Worm (Caenorhabditis elegans) whole organism, midembryonic: ENCODE data around the gene T13C2.3.

Source experiments
- T22C8.4 ChIP-seq: fragments of 200-800 bp; sonication (Bioruptor generic); IDR thresholded peaks from 2 replicates; pipeline ENCODE4 v1.3.6; 2022; ENCODE audit warnings: missing genetic modification characterization, missing compliant biosample characterization
- cog-1 ChIP-seq: sonication (generic microtip); optimal IDR thresholded peaks from 2 replicates; lab custom pipeline; 2016; ENCODE audit warnings: missing genetic modification characterization, missing compliant biosample characterization
- flt-1 ChIP-seq: fragments of 200-800 bp; sonication (Bioruptor generic); IDR thresholded peaks from 2 replicates; pipeline ENCODE4 v1.3.6; 2022; ENCODE audit warnings: missing genetic modification characterization, missing compliant biosample characterization
- klf-2 ChIP-seq: fragments of 200-800 bp; sonication (Bioruptor generic); conservative IDR thresholded peaks from 2 replicates; pipeline ENCODE4 v1.3.6; 2022; ENCODE audit warnings: missing genetic modification reagents, missing genetic modification characterization, missing compliant biosample characterization
- med-1 ChIP-seq: sonication (generic microtip); optimal IDR thresholded peaks from 2 replicates; lab custom pipeline; 2017; ENCODE audit warnings: missing genetic modification characterization, mild to moderate bottlenecking, missing compliant biosample characterization, antibody characterized with exemption, missing genetic modification reagents; ENCODE audit not compliant: insufficient read depth
- ref-1 ChIP-seq: fragments of 200-800 bp; sonication (Bioruptor generic); conservative IDR thresholded peaks from 2 replicates; pipeline ENCODE4 v1.3.6; 2022; ENCODE audit warnings: missing genetic modification reagents, missing genetic modification characterization, missing compliant biosample characterization
- tab-1 ChIP-seq: fragments of 200-800 bp; sonication (Bioruptor generic); IDR thresholded peaks from 2 replicates; pipeline ENCODE4 v1.3.6; 2022; ENCODE audit warnings: missing genetic modification characterization, missing compliant biosample characterization
- ztf-29 ChIP-seq: fragments of 200-800 bp; sonication (Bioruptor generic); IDR thresholded peaks from 2 replicates; pipeline ENCODE4 v1.3.6; 2022; ENCODE audit warnings: missing genetic modification reagents, missing genetic modification characterization, missing compliant biosample characterization

DNA sequence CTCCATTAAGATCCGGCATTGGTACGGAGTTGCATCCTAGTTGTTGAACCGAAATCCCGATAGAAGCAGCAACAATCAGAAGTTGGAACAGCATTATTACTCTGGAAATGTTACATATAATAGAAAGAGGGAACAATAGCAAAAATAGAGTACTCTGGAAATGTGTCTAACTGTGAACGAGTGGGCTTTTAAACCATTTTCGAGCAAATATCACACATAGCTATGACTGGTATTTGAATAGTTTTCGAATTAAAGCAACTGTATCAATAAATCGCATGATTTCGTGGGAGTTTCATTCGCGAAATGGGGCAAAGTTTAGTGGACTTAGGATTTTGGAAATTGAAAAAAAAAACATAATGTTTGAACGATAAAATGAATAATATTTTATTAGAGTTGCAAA, 39.6 kb upstream of the T13C2.3 start, which contains the start of gene F41G3.10:
- TF ChIP-seq T22C8.4 (GFP tag; lab: Robert Waterston, UW) (no peak), med-1 (GFP tag; lab: Kevin White, UChicago) (no peak), ref-1 (GFP tag; lab: Robert Waterston, UW) (no peak), klf-2 (GFP tag; lab: Robert Waterston, UW) (no peak), cog-1 (tag; lab: Kevin White, UChicago) (no peak), ztf-29 (no peak), tab-1 (GFP tag; lab: Robert Waterston, UW) (no peak), flt-1 (GFP tag; lab: Robert Waterston, UW) (no peak)
